Worm (Caenorhabditis elegans) whole organism, L1 larva: Measurements from ENCODE around the gene cyp-35A3.

Source experiments
- ama-1 ChIP-seq: fragments of 150-350 bp; optimal IDR thresholded peaks from 2 replicates; lab custom pipeline; 2014
- fkh-10 ChIP-seq: sonication (generic microtip); optimal IDR thresholded peaks from 2 replicates; lab custom pipeline; 2017; ENCODE audit warnings: missing biosample characterization, missing genetic modification reagents, missing genetic modification characterization
- fkh-4 ChIP-seq: sonication (generic microtip); optimal IDR thresholded peaks from 2 replicates; lab custom pipeline; 2016; ENCODE audit warnings: missing compliant biosample characterization, missing genetic modification characterization, borderline replicate concordance
- fos-1 ChIP-seq: fragments of 150-350 bp; optimal IDR thresholded peaks from 2 replicates; lab custom pipeline; 2014; ENCODE audit warnings: missing biosample characterization, missing genetic modification characterization
- hpl-2 ChIP-seq: fragments of 150-350 bp; optimal IDR thresholded peaks from 2 replicates; lab custom pipeline; 2014; ENCODE audit warnings: missing biosample characterization, missing genetic modification reagents, missing genetic modification characterization
- nhr-11 ChIP-seq: fragments of 150-350 bp; optimal IDR thresholded peaks from 2 replicates; lab custom pipeline; 2014; ENCODE audit warnings: missing biosample characterization, missing genetic modification characterization
- rnt-1 ChIP-seq: sonication (generic microtip); optimal IDR thresholded peaks from 2 replicates; lab custom pipeline; 2016; ENCODE audit warnings: mild to moderate bottlenecking, missing genetic modification characterization, moderate library complexity, missing compliant biosample characterization
- unc-86 ChIP-seq: sonication (generic microtip); optimal IDR thresholded peaks from 2 replicates; lab custom pipeline; 2016; ENCODE audit warnings: missing genetic modification characterization, missing compliant biosample characterization

- TF ChIP-seq nhr-11 (tag; lab: Kevin White, UChicago) = no peak
- TF ChIP-seq hpl-2 = no peak
- TF ChIP-seq fkh-4 (tag; lab: Kevin White, UChicago) = no peak
- TF ChIP-seq fos-1 (tag; lab: Kevin White, UChicago) = no peak
- no peak for TF ChIP-seq rnt-1 (tag; lab: Kevin White, UChicago)
- no peak for TF ChIP-seq unc-86
- TF ChIP-seq ama-1 (lab: Kevin White, UChicago) = no peak
- TF ChIP-seq fkh-10 (GFP tag; lab: Kevin White, UChicago) = no peak
These were observed 42.6 kb upstream of the cyp-35A3 start, which contains the start of gene nlp-31 for ce11 chrV:3979819-3980218.
